Worm (Caenorhabditis elegans): Measurements from ENCODE around the gene sqrd-1.

The sqrd-1 gene

ce11 chrIV:14241382-14242122 is 21.9 kb downstream of the sqrd-1 start, which contains the start of gene Y64G10A.10:
Gene Y64G10A.10, minus strand, starts transcription at chrIV:14241432.
- TF ChIP-seq unc-62 (GFP tag; optimal IDR thresholded peaks at IDR 0.05) = no peak

- TF ChIP-seq unc-62 (GFP tag; optimal IDR thresholded peaks at IDR 0.05) = no peak
Measured at ce11 chrIV:14244357-14244756, 24.7 kb downstream of the sqrd-1 start, which contains the start of gene Y64G10A.2. Gene Y64G10A.2, minus strand, starts transcription at chrIV:14244457.

- TF ChIP-seq unc-62 (GFP tag; optimal IDR thresholded peaks at IDR 0.05) = no peak
Measured at ce11 chrIV:14249447-14249846, 29.8 kb downstream of the sqrd-1 start.

- TF ChIP-seq unc-62 (GFP tag; optimal IDR thresholded peaks at IDR 0.05) = no peak
Measured at ce11 chrIV:14250113-14250512, 30.4 kb downstream of the sqrd-1 start, which contains the start of gene srab-24. Gene srab-24, minus strand, starts transcription at chrIV:14250213.

ce11 chrIV:14255605-14256004 is 35.9 kb downstream of the sqrd-1 start:
- TF ChIP-seq unc-62 (GFP tag; optimal IDR thresholded peaks at IDR 0.05) = no peak

ce11 chrIV:14257528-14257927 is 37.9 kb downstream of the sqrd-1 start:
- no peak for TF ChIP-seq unc-62 (GFP tag; optimal IDR thresholded peaks at IDR 0.05)

ce11 chrIV:14259197-14259596 is 39.5 kb downstream of the sqrd-1 start:
- no peak for TF ChIP-seq unc-62 (GFP tag; optimal IDR thresholded peaks at IDR 0.05)

- no peak for TF ChIP-seq unc-62 (GFP tag; optimal IDR thresholded peaks at IDR 0.05)
Measured at ce11 chrIV:14260761-14261160, 41.1 kb downstream of the sqrd-1 start.

- TF ChIP-seq unc-62 (GFP tag; optimal IDR thresholded peaks at IDR 0.05) = no peak
Measured at ce11 chrIV:14268882-14269281, 49.2 kb downstream of the sqrd-1 start.

- TF ChIP-seq unc-62 (GFP tag; optimal IDR thresholded peaks at IDR 0.05) = no peak
Measured at ce11 chrIV:14269932-14270331, 50.3 kb downstream of the sqrd-1 start.

- no peak for TF ChIP-seq unc-62 (GFP tag; optimal IDR thresholded peaks at IDR 0.05)
Measured at ce11 chrIV:14272561-14272960, 52.9 kb downstream of the sqrd-1 start.

All from whole organism, dauer.